Worm (Caenorhabditis elegans) whole organism, L2 larva: ENCODE results near the gene nep-15.
A peak's percentile ranks its signal among the peaks of the same experiment; 100 is the strongest.

Source experiments
- C34F6.9 ChIP-seq: fragments of 150-350 bp; optimal IDR thresholded peaks from 2 replicates; lab custom pipeline; 2014; ENCODE audit warnings: missing biosample characterization, missing genetic modification characterization
- F13H6.1 ChIP-seq: sonication (generic microtip); optimal IDR thresholded peaks from 2 replicates; lab custom pipeline; 2016; ENCODE audit warnings: missing genetic modification characterization, missing compliant biosample characterization
- R02D3.7 ChIP-seq: fragments of 150-350 bp; optimal IDR thresholded peaks from 2 replicates; lab custom pipeline; 2014; ENCODE audit warnings: missing biosample characterization, missing genetic modification characterization
- ZK546.5 ChIP-seq: sonication (generic microtip); optimal IDR thresholded peaks from 2 replicates; lab custom pipeline; 2017; ENCODE audit warnings: missing biosample characterization, missing genetic modification characterization
- aly-2 ChIP-seq: fragments of 150-350 bp; optimal IDR thresholded peaks from 2 replicates; lab custom pipeline; 2014; ENCODE audit warnings: missing biosample characterization, missing genetic modification characterization
- ama-1 ChIP-seq: fragments of 150-350 bp; optimal IDR thresholded peaks from 2 replicates; lab custom pipeline; 2018; ENCODE audit warnings: inconsistent platforms
- blmp-1 ChIP-seq: sonication (generic microtip); optimal IDR thresholded peaks from 2 replicates; lab custom pipeline; 2017; ENCODE audit warnings: missing genetic modification characterization, mild to moderate bottlenecking, missing compliant biosample characterization, antibody characterized with exemption, moderate library complexity; ENCODE audit not compliant: insufficient read depth
- ceh-16 ChIP-seq: fragments of 150-350 bp; optimal IDR thresholded peaks from 2 replicates; lab custom pipeline; 2014; ENCODE audit warnings: missing biosample characterization, missing genetic modification characterization
- ceh-82 ChIP-seq: fragments of 150-350 bp; optimal IDR thresholded peaks from 2 replicates; lab custom pipeline; 2014; ENCODE audit warnings: missing biosample characterization, missing genetic modification characterization
- crh-2 ChIP-seq: sonication (generic microtip); optimal IDR thresholded peaks from 2 replicates; lab custom pipeline; 2017; ENCODE audit warnings: missing biosample characterization, missing genetic modification characterization
- dmd-4 ChIP-seq: sonication (generic microtip); optimal IDR thresholded peaks from 2 replicates; lab custom pipeline; 2017; ENCODE audit warnings: missing biosample characterization, missing genetic modification characterization
- egl-27 ChIP-seq: sonication (generic microtip); optimal IDR thresholded peaks from 3 replicates; lab custom pipeline; 2017; ENCODE audit warnings: missing biosample characterization, missing genetic modification reagents, missing genetic modification characterization
- fos-1 ChIP-seq: fragments of 150-350 bp; optimal IDR thresholded peaks from 2 replicates; lab custom pipeline; 2014; ENCODE audit warnings: missing biosample characterization, missing genetic modification characterization
- gmeb-1 ChIP-seq: fragments of 150-350 bp; optimal IDR thresholded peaks from 2 replicates; lab custom pipeline; 2014; ENCODE audit warnings: missing biosample characterization, missing genetic modification characterization
- lin-11 ChIP-seq: fragments of 150-350 bp; sonication (generic microtip); optimal IDR thresholded peaks from 2 replicates; lab custom pipeline; 2014; ENCODE audit warnings: missing biosample characterization, missing genetic modification characterization, inconsistent platforms, mixed read lengths
- lin-13 ChIP-seq: fragments of 150-350 bp; optimal IDR thresholded peaks from 2 replicates; lab custom pipeline; 2014; ENCODE audit warnings: missing biosample characterization, missing genetic modification reagents, missing genetic modification characterization
- lin-39 ChIP-seq: fragments of 150-350 bp; optimal IDR thresholded peaks from 2 replicates; lab custom pipeline; 2014; ENCODE audit warnings: missing biosample characterization, missing genetic modification reagents, missing genetic modification characterization
- lsy-2 ChIP-seq, 2 experiments: fragments of 150-350 bp in 1 of 2; sonication (generic microtip) in 1 of 2; optimal IDR thresholded peaks; 2 replicates each; lab custom pipeline; 2014 to 2017; ENCODE audit warnings: missing biosample characterization in 2 of 2, missing genetic modification characterization in 2 of 2
- mab-5 ChIP-seq: fragments of 150-350 bp; optimal IDR thresholded peaks from 2 replicates; lab custom pipeline; 2014; ENCODE audit warnings: missing biosample characterization, missing genetic modification characterization
- mbf-1 ChIP-seq: sonication (generic microtip); optimal IDR thresholded peaks from 2 replicates; lab custom pipeline; 2017; ENCODE audit warnings: missing biosample characterization, missing genetic modification characterization
- nhr-10 ChIP-seq: sonication (generic microtip); optimal IDR thresholded peaks from 2 replicates; lab custom pipeline; 2017; ENCODE audit warnings: missing biosample characterization, missing genetic modification characterization
- nhr-129 ChIP-seq: fragments of 150-350 bp; optimal IDR thresholded peaks from 2 replicates; lab custom pipeline; 2014; ENCODE audit warnings: missing biosample characterization, missing genetic modification characterization
- nhr-21 ChIP-seq: fragments of 150-350 bp; optimal IDR thresholded peaks from 2 replicates; lab custom pipeline; 2014; ENCODE audit warnings: missing biosample characterization, missing genetic modification characterization
- nhr-237 ChIP-seq: fragments of 150-350 bp; optimal IDR thresholded peaks from 2 replicates; lab custom pipeline; 2014; ENCODE audit warnings: missing biosample characterization, missing genetic modification characterization
- nhr-25 ChIP-seq: fragments of 150-350 bp; sonication (generic microtip); optimal IDR thresholded peaks from 3 replicates; lab custom pipeline; 2014; ENCODE audit warnings: missing biosample characterization, missing genetic modification characterization
- nhr-77 ChIP-seq: fragments of 150-350 bp; optimal IDR thresholded peaks from 2 replicates; lab custom pipeline; 2014; ENCODE audit warnings: missing biosample characterization, missing genetic modification characterization
- sem-4 ChIP-seq: fragments of 150-350 bp; optimal IDR thresholded peaks from 2 replicates; lab custom pipeline; 2014; ENCODE audit warnings: missing biosample characterization, missing genetic modification reagents, missing genetic modification characterization
- sma-3 ChIP-seq: sonication (generic microtip); optimal IDR thresholded peaks from 2 replicates; lab custom pipeline; 2016; ENCODE audit warnings: missing genetic modification reagents, missing genetic modification characterization, missing compliant biosample characterization
- sma-9 ChIP-seq, 2 experiments: fragments of 150-350 bp in 1 of 2; sonication (generic microtip) in 1 of 2; optimal IDR thresholded peaks; 2 replicates each; lab custom pipeline; 2014 to 2016; ENCODE audit warnings: missing genetic modification characterization in 2 of 2, mild to moderate bottlenecking in 1 of 2, missing biosample characterization in 1 of 2, missing compliant biosample characterization in 1 of 2, missing genetic modification reagents in 1 of 2, moderate library complexity in 1 of 2
- snpc-4 ChIP-seq: fragments of 150-350 bp; optimal IDR thresholded peaks from 2 replicates; lab custom pipeline; 2014; ENCODE audit warnings: missing biosample characterization, missing genetic modification characterization
- unc-39 ChIP-seq: fragments of 150-350 bp; optimal IDR thresholded peaks from 2 replicates; lab custom pipeline; 2014; ENCODE audit warnings: missing biosample characterization, missing genetic modification characterization
- unc-55 ChIP-seq: fragments of 150-350 bp; sonication (generic microtip); optimal IDR thresholded peaks from 3 replicates; lab custom pipeline; 2014; ENCODE audit warnings: missing biosample characterization, missing genetic modification reagents, missing genetic modification characterization
- unc-62 ChIP-seq: fragments of 150-350 bp; optimal IDR thresholded peaks from 2 replicates; lab custom pipeline; 2014; ENCODE audit warnings: missing biosample characterization, missing genetic modification reagents, missing genetic modification characterization
- zag-1 ChIP-seq: fragments of 150-350 bp; optimal IDR thresholded peaks from 2 replicates; lab custom pipeline; 2014; ENCODE audit warnings: missing biosample characterization, missing genetic modification characterization
- ztf-11 ChIP-seq: sonication (generic microtip); optimal IDR thresholded peaks from 2 replicates; lab custom pipeline; 2017; ENCODE audit warnings: missing biosample characterization, missing genetic modification characterization

The nep-15 gene

ce11 chrX:8413130-8413529, 41.1 kb downstream of the nep-15 start, which contains the start of gene F08F1.4:
Gene F08F1.4 (plus strand): TSS chrX:8413430.
- TF ChIP-seq ceh-16 (tag; lab: Kevin White, UChicago) (no peak), nhr-237 (tag; lab: Kevin White, UChicago) (no peak), zag-1 (tag; lab: Kevin White, UChicago) (no peak), blmp-1 (no peak), lin-39 (tag; lab: Kevin White, UChicago) (no peak), nhr-25 (tag; lab: Kevin White, UChicago) (no peak), lin-11 (tag; lab: Kevin White, UChicago) (no peak), dmd-4 (tag; lab: Kevin White, UChicago) (no peak), egl-27 (tag; lab: Kevin White, UChicago) (no peak), unc-62 (GFP tag; lab: Kevin White, UChicago) (no peak), gmeb-1 (no peak), ZK546.5 (tag; lab: Kevin White, UChicago) (no peak), aly-2 (tag; lab: Kevin White, UChicago) (no peak), sma-9 (GFP tag; optimal IDR thresholded peaks at IDR 0.05; lab: Kevin White, UChicago) (no peak), sma-9 (tag; optimal IDR thresholded peaks at IDR 0.05; lab: Kevin White, UChicago) (no peak)

DNA sequence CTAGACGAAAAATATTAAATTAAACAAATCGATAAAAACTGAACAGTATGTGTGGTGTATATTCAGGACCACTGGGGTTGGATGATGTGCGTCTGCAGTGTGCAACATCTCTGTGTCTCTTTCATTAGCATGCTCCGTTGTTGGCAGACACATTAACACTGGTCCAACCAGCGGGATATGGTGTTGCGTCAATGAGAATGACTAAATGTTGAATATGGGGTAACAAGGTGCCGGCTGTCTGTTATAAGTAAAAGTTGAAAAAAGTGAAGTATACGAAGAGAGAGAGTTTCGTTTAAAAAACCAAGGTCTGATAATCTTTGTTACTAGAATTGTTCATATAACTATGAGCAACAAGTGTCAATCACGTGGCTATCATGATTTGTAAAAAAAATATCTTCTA, 44.8 kb downstream of the nep-15 start, which contains the start of gene ced-8:
ced-8 (minus strand) TSS at position 101 of the 400 bp plus-strand sequence.
- TF ChIP-seq unc-39 (tag; lab: Kevin White, UChicago) (no peak), ceh-82 (no peak), sma-3 (no peak), sma-9 (GFP tag; optimal IDR thresholded peaks at IDR 0.05; lab: Kevin White, UChicago) (no peak), sma-9 (tag; optimal IDR thresholded peaks at IDR 0.05; lab: Kevin White, UChicago) (no peak), nhr-10 (tag; lab: Kevin White, UChicago) (no peak)

ce11 chrX:8417727-8418126, 45.7 kb downstream of the nep-15 start:
- no peak for TF ChIP-seq unc-39 (tag; lab: Kevin White, UChicago)
- TF ChIP-seq fos-1 (tag; lab: Kevin White, UChicago): peak; percentile 19

- TF ChIP-seq nhr-21 (tag; lab: Kevin White, UChicago): peak; percentile 28
- no peak for TF ChIP-seq ama-1 (lab: Kevin White, UChicago)
- no peak for TF ChIP-seq sma-3
- peak; percentile 54 for TF ChIP-seq sem-4 (tag; lab: Kevin White, UChicago)
Observed at ce11 chrX:8418382-8418781, 46.4 kb downstream of the nep-15 start, which contains the start of gene spp-13. Gene spp-13 (minus strand): TSS chrX:8418524.

DNA sequence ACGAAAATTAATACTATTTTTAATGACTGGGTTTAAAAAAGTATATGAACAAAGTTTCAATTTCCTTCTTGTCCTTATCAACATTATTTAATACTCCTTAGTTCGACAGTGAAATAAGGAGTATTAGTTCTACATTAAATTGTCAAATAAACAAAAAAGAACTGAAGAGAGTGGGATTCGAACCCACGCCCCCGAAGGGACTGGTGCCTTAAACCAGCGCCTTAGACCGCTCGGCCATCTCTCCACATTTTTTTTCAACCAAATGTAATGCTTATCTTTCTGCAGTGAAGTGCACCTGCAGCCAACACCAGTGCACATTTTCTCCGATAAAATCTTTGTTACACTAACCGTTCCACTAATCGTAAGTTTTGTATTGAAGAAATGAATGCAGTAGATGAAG, 47.2 kb downstream of the nep-15 start:
- TF ChIP-seq unc-39 (tag; lab: Kevin White, UChicago): no peak
- TF ChIP-seq mbf-1 (tag; lab: Kevin White, UChicago): no peak
- no peak for TF ChIP-seq aly-2 (tag; lab: Kevin White, UChicago)
- TF ChIP-seq sma-9 (GFP tag; optimal IDR thresholded peaks at IDR 0.05; lab: Kevin White, UChicago): peak; percentile 18
- no peak for TF ChIP-seq sma-9 (tag; optimal IDR thresholded peaks at IDR 0.05; lab: Kevin White, UChicago)
- TF ChIP-seq, all 48 proteins: peak for 1

DNA sequence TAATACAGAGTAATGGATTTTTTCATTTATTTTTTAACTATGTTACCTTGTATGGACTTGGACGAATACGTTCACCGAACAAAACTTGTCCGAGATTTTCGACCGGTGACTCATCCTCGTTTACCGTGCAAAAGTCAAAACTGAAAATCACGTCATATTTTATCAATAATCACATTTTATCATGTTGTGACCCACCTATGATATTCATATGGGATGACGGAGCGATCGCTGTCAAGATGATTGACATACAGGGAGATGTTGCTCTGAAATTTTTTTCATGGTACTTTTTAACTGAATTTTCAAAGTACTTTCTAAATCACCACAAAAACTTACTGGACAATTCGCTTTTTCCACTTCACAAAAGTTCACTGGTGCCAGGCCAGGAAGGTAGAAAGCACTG, 49.6 kb downstream of the nep-15 start:
- TF ChIP-seq unc-62 (GFP tag; lab: Kevin White, UChicago) (no peak), nhr-129 (tag; lab: Kevin White, UChicago) (no peak), ceh-16 (tag; lab: Kevin White, UChicago) (no peak), mbf-1 (tag; lab: Kevin White, UChicago) (no peak)

- TF ChIP-seq C34F6.9 (tag; lab: Kevin White, UChicago): peak; percentile 69
- no peak for TF ChIP-seq nhr-10 (tag; lab: Kevin White, UChicago)
- TF ChIP-seq lsy-2 (tag; optimal IDR thresholded peaks at IDR 0.05; lab: Kevin White, UChicago): peak in 1 of 2 experiments; percentile 73
- peak; percentile 99 for TF ChIP-seq crh-2 (tag; lab: Kevin White, UChicago)
- peak; percentile 70 for TF ChIP-seq unc-55 (GFP tag; lab: Kevin White, UChicago)
- TF ChIP-seq F13H6.1 (tag; lab: Kevin White, UChicago): peak; percentile 32
- TF ChIP-seq gmeb-1: peak; percentile 56
- TF ChIP-seq nhr-129 (tag; lab: Kevin White, UChicago): peak; percentile 56
- TF ChIP-seq sma-3: peak; percentile 41
- peak; percentile 66 for TF ChIP-seq fos-1 (tag; lab: Kevin White, UChicago)
- peak; percentile 52 for TF ChIP-seq mab-5
- peak; percentile 62 for TF ChIP-seq snpc-4 (tag; lab: Kevin White, UChicago)
- TF ChIP-seq sma-9 (GFP tag; optimal IDR thresholded peaks at IDR 0.05; lab: Kevin White, UChicago): peak; percentile 50
- no peak for TF ChIP-seq sma-9 (tag; optimal IDR thresholded peaks at IDR 0.05; lab: Kevin White, UChicago)
- no peak for TF ChIP-seq mbf-1 (tag; lab: Kevin White, UChicago)
- TF ChIP-seq dmd-4 (tag; lab: Kevin White, UChicago): no peak
- TF ChIP-seq nhr-25 (tag; lab: Kevin White, UChicago): peak; percentile 33
- peak; percentile 49 for TF ChIP-seq nhr-21 (tag; lab: Kevin White, UChicago)
- TF ChIP-seq lin-13 (GFP tag; lab: Kevin White, UChicago): peak; percentile 66
- no peak for TF ChIP-seq blmp-1
- no peak for TF ChIP-seq unc-62 (GFP tag; lab: Kevin White, UChicago)
- peak; percentile 77 for TF ChIP-seq R02D3.7
- peak; percentile 52 for TF ChIP-seq sem-4 (tag; lab: Kevin White, UChicago)
- TF ChIP-seq lin-11 (tag; lab: Kevin White, UChicago): peak; percentile 64
- TF ChIP-seq nhr-77 (tag; lab: Kevin White, UChicago): no peak
- no peak for TF ChIP-seq ztf-11
- TF ChIP-seq, all 48 proteins: peak for 18
Observed at ce11 chrX:8422020-8422419, 50.0 kb downstream of the nep-15 start, which contains the start of gene tag-123. Gene tag-123 (minus strand): TSS chrX:8422055.
